Worm (Caenorhabditis elegans): ENCODE data around the gene daf-14.

DNA sequence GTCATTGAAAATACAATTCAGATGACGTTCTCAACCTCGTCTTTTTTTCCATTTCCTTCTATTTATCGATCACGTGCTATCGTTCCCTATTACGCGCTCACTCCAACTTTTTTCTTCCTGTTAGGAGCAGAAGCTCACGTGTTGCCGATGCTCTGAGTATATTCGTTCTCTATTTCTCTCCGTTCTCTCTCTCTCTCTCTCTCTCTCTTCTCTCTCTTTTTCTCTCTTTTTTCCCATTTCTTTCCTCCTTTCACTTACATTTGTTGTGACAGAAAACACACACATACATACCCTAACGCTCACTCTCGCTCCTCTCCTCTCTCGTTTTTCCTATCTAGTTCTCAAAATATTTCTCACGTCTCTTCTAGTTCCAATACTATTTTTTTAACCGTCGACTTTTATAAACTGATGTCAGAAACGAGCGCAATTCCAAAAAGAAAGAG is 1.9 kb downstream of the daf-14 start:
- no peak for TF ChIP-seq ztf-11 (tag; optimal IDR thresholded peaks at IDR 0.05)
- peak; percentile 45 for TF ChIP-seq blmp-1 (tag; optimal IDR thresholded peaks at IDR 0.05)
- no peak for TF ChIP-seq M03D4.4 (tag; optimal IDR thresholded peaks at IDR 0.05)
- no peak for TF ChIP-seq nhr-76 (tag; optimal IDR thresholded peaks at IDR 0.05)
- no peak for TF ChIP-seq mab-5 (tag; optimal IDR thresholded peaks at IDR 0.05)
- peak; percentile 38 for TF ChIP-seq sptf-1 (tag; optimal IDR thresholded peaks at IDR 0.05)
- TF ChIP-seq elt-3 (tag; optimal IDR thresholded peaks at IDR 0.05): no peak
- no peak for TF ChIP-seq nhr-28 (tag; optimal IDR thresholded peaks at IDR 0.05)
- no peak for TF ChIP-seq nhr-12 (tag; optimal IDR thresholded peaks at IDR 0.05)
